Fruit fly (Drosophila melanogaster): Measurements from ENCODE around the gene CG13051.
A peak's percentile ranks its signal among the peaks of the same experiment; 100 is the strongest.

Gene CG13051

dm6 chr3L:16290850-16291249, 25.9 kb upstream of the CG13051 start, which contains the start of gene CG13045:
Gene CG13045, minus strand, starts transcription at chr3L:16290950.
- no peak for TF ChIP-seq fru (GFP tag; optimal IDR thresholded peaks at IDR 0.05)
- no peak for TF ChIP-seq brk (GFP tag; optimal IDR thresholded peaks at IDR 0.05)
- TF ChIP-seq Jra (GFP tag; optimal IDR thresholded peaks at IDR 0.05) = no peak
- TF ChIP-seq Hr83 (GFP tag; optimal IDR thresholded peaks at IDR 0.05; ENCODE audit: poor library complexity, severe bottlenecking) = no peak
- no peak for TF ChIP-seq dmrt93B (GFP tag; optimal IDR thresholded peaks at IDR 0.05)
- TF ChIP-seq lola (GFP tag; optimal IDR thresholded peaks at IDR 0.05) = no peak
- TF ChIP-seq Hnf4 (GFP tag; optimal IDR thresholded peaks at IDR 0.05) = no peak
- no peak for TF ChIP-seq Dfd (GFP tag; optimal IDR thresholded peaks at IDR 0.05)
- no peak for TF ChIP-seq Vsx2 (GFP tag; optimal IDR thresholded peaks at IDR 0.05; ENCODE audit: partially characterized antibody)
- no peak for TF ChIP-seq OdsH (GFP tag; optimal IDR thresholded peaks at IDR 0.05)
- TF ChIP-seq psq (GFP tag; optimal IDR thresholded peaks at IDR 0.05) = no peak
- TF ChIP-seq Abd-B (GFP tag; optimal IDR thresholded peaks at IDR 0.05) = no peak
- no peak for TF ChIP-seq CG32264 (GFP tag; optimal IDR thresholded peaks at IDR 0.05)
- TF ChIP-seq Dif (GFP tag; optimal IDR thresholded peaks at IDR 0.05; ENCODE audit: partially characterized antibody) = no peak
- no peak for TF ChIP-seq jim (GFP tag; optimal IDR thresholded peaks at IDR 0.05)
- no peak for TF ChIP-seq dl (GFP tag; optimal IDR thresholded peaks at IDR 0.05; ENCODE audit: insufficient read depth in 1 of 2, partially characterized antibody in 2 of 2)
- TF ChIP-seq Mio (GFP tag; optimal IDR thresholded peaks at IDR 0.05) = no peak

- peak in 1 of 2 experiments; percentile 9 for TF ChIP-seq foxo (GFP tag; optimal IDR thresholded peaks at IDR 0.05)
- no peak for TF ChIP-seq Rel (GFP tag; optimal IDR thresholded peaks at IDR 0.05)
- TF ChIP-seq Rel (tag; optimal IDR thresholded peaks at IDR 0.05) = no peak
These were observed 24.2 kb upstream of the CG13051 start for dm6 chr3L:16289067-16289466.

- no peak for TF ChIP-seq sage (GFP tag; optimal IDR thresholded peaks at IDR 0.05)
- no peak for TF ChIP-seq CrebA (GFP tag; optimal IDR thresholded peaks at IDR 0.05; ENCODE audit: borderline replicate concordance)
- TF ChIP-seq sv (GFP tag; optimal IDR thresholded peaks at IDR 0.05) = no peak
- no peak for TF ChIP-seq Vsx2 (GFP tag; optimal IDR thresholded peaks at IDR 0.05; ENCODE audit: partially characterized antibody)
- TF ChIP-seq Mio (GFP tag; optimal IDR thresholded peaks at IDR 0.05) = no peak
- no peak for TF ChIP-seq Sp1 (GFP tag; optimal IDR thresholded peaks at IDR 0.05)
- no peak for TF ChIP-seq lola (GFP tag; optimal IDR thresholded peaks at IDR 0.05)
- TF ChIP-seq foxo (GFP tag; optimal IDR thresholded peaks at IDR 0.05) = no peak
- TF ChIP-seq rgr (GFP tag; optimal IDR thresholded peaks at IDR 0.05) = no peak
- TF ChIP-seq Rel (GFP tag; optimal IDR thresholded peaks at IDR 0.05) = no peak
- no peak for TF ChIP-seq Rel (tag; optimal IDR thresholded peaks at IDR 0.05)
- TF ChIP-seq h (GFP tag; optimal IDR thresholded peaks at IDR 0.05) = no peak
- no peak for TF ChIP-seq ey (GFP tag; optimal IDR thresholded peaks at IDR 0.05)
- no peak for TF ChIP-seq Myc (optimal IDR thresholded peaks at IDR 0.05)
- no peak for TF ChIP-seq Jra (GFP tag; optimal IDR thresholded peaks at IDR 0.05)
- TF ChIP-seq Dif (GFP tag; optimal IDR thresholded peaks at IDR 0.05; ENCODE audit: partially characterized antibody) = no peak
- TF ChIP-seq usp (GFP tag; optimal IDR thresholded peaks at IDR 0.05) = no peak
- no peak for TF ChIP-seq Hnf4 (GFP tag; optimal IDR thresholded peaks at IDR 0.05)
- TF ChIP-seq N (GFP tag; optimal IDR thresholded peaks at IDR 0.05) = no peak
These were observed 23.4 kb upstream of the CG13051 start, which contains the start of gene CG13046 for dm6 chr3L:16288322-16288721. Gene CG13046, minus strand, starts transcription at chr3L:16288422.

dm6 chr3L:16286258-16286657, 21.4 kb upstream of the CG13051 start:
- TF ChIP-seq woc (GFP tag; optimal IDR thresholded peaks at IDR 0.05) (peak; percentile 43), Dif (GFP tag; optimal IDR thresholded peaks at IDR 0.05; ENCODE audit: partially characterized antibody) (no peak), br (GFP tag; optimal IDR thresholded peaks at IDR 0.05) (peak; percentile 53), jim (GFP tag; optimal IDR thresholded peaks at IDR 0.05) (no peak), sage (GFP tag; optimal IDR thresholded peaks at IDR 0.05) (no peak), tai (GFP tag; optimal IDR thresholded peaks at IDR 0.05) (no peak), psq (GFP tag; optimal IDR thresholded peaks at IDR 0.05) (no peak), CrebA (GFP tag; optimal IDR thresholded peaks at IDR 0.05; ENCODE audit: borderline replicate concordance) (no peak), sv (GFP tag; optimal IDR thresholded peaks at IDR 0.05) (no peak), pan (optimal IDR thresholded peaks at IDR 0.05) (no peak), Vsx2 (GFP tag; optimal IDR thresholded peaks at IDR 0.05; ENCODE audit: partially characterized antibody) (no peak), ey (GFP tag; optimal IDR thresholded peaks at IDR 0.05) (peak; percentile 32), N (GFP tag; optimal IDR thresholded peaks at IDR 0.05) (no peak), GATAd (GFP tag; optimal IDR thresholded peaks at IDR 0.05) (no peak), lola (GFP tag; optimal IDR thresholded peaks at IDR 0.05) (no peak), OdsH (GFP tag; optimal IDR thresholded peaks at IDR 0.05) (peak; percentile 34), fru (GFP tag; optimal IDR thresholded peaks at IDR 0.05) (peak; percentile 50), Jra (GFP tag; optimal IDR thresholded peaks at IDR 0.05) (no peak), foxo (GFP tag; optimal IDR thresholded peaks at IDR 0.05) (peak in 1 of 2 experiments; percentile 36), dmrt93B (GFP tag; optimal IDR thresholded peaks at IDR 0.05) (no peak), dsf (GFP tag; optimal IDR thresholded peaks at IDR 0.05; ENCODE audit: borderline replicate concordance) (no peak), CG32264 (GFP tag; optimal IDR thresholded peaks at IDR 0.05) (no peak), rgr (GFP tag; optimal IDR thresholded peaks at IDR 0.05) (peak; percentile 51), brk (GFP tag; optimal IDR thresholded peaks at IDR 0.05) (no peak), Myc (optimal IDR thresholded peaks at IDR 0.05) (no peak), Dfd (GFP tag; optimal IDR thresholded peaks at IDR 0.05) (no peak), dl (GFP tag; optimal IDR thresholded peaks at IDR 0.05; ENCODE audit: insufficient read depth in 1 of 2, partially characterized antibody in 2 of 2) (no peak), Hr83 (GFP tag; optimal IDR thresholded peaks at IDR 0.05; ENCODE audit: poor library complexity, severe bottlenecking) (no peak), Sp1 (GFP tag; optimal IDR thresholded peaks at IDR 0.05) (no peak), Rel (GFP tag; optimal IDR thresholded peaks at IDR 0.05) (no peak), Rel (tag; optimal IDR thresholded peaks at IDR 0.05) (no peak), h (GFP tag; optimal IDR thresholded peaks at IDR 0.05) (peak; percentile 53), CG9705 (GFP tag; optimal IDR thresholded peaks at IDR 0.05) (no peak), usp (GFP tag; optimal IDR thresholded peaks at IDR 0.05) (no peak), Hr78 (GFP tag; optimal IDR thresholded peaks at IDR 0.05) (no peak), Hnf4 (GFP tag; optimal IDR thresholded peaks at IDR 0.05) (peak; percentile 13), Mio (GFP tag; optimal IDR thresholded peaks at IDR 0.05) (no peak)
